Worm (Caenorhabditis elegans): ENCODE measurements around the gene acl-13.

DNA sequence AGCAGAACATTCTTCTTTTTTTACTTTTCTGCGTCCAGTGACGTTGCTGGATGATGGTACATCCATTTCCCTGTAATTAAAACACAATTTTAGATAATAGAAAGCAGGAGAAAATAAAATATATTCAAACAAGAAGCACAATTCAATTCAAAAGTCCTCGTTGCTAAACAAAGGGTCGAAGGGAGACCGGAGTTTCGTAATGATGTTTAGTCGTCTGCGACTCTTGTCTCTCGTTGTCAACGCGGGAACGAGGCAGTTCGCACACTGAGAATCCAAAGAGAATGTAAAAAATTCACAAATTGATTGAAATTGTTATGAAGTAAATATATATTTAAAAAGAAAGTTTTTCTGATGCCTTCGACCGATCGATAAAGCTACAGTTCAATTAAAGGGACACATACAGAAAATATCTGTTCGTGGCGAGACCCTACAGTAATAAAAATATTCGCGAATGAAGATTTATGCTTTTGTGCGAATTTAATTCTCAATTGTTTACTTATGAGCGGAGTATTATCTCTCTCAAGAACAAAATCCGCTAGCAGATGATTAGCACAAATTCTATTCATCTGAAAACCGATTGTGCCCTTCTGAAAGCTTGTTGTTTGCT, 41.1 kb downstream of the acl-13 start, which contains the start of gene dpy-26:
- TF ChIP-seq klf-2 (GFP tag; conservative IDR thresholded peaks at IDR 0.05) (no peak), cog-1 (tag; optimal IDR thresholded peaks at IDR 0.05) (no peak), ztf-29 (GFP tag; IDR thresholded peaks at IDR 0.05) (no peak), ref-1 (GFP tag; conservative IDR thresholded peaks at IDR 0.05) (no peak)

Measured in whole organism, midembryonic.